Worm (Caenorhabditis elegans) whole organism, L2 larva: ENCODE measurements around the gene F08F8.7.

ENCODE experiments used
- C34F6.9 ChIP-seq: fragments of 150-350 bp; optimal IDR thresholded peaks from 2 replicates; lab custom pipeline; 2014; ENCODE audit warnings: missing biosample characterization, missing genetic modification characterization
- F13H6.1 ChIP-seq: sonication (generic microtip); optimal IDR thresholded peaks from 2 replicates; lab custom pipeline; 2016; ENCODE audit warnings: missing genetic modification characterization, missing compliant biosample characterization
- R02D3.7 ChIP-seq: fragments of 150-350 bp; optimal IDR thresholded peaks from 2 replicates; lab custom pipeline; 2014; ENCODE audit warnings: missing biosample characterization, missing genetic modification characterization
- ZK546.5 ChIP-seq: sonication (generic microtip); optimal IDR thresholded peaks from 2 replicates; lab custom pipeline; 2017; ENCODE audit warnings: missing biosample characterization, missing genetic modification characterization
- aly-2 ChIP-seq: fragments of 150-350 bp; optimal IDR thresholded peaks from 2 replicates; lab custom pipeline; 2014; ENCODE audit warnings: missing biosample characterization, missing genetic modification characterization
- ama-1 ChIP-seq: fragments of 150-350 bp; optimal IDR thresholded peaks from 2 replicates; lab custom pipeline; 2018; ENCODE audit warnings: inconsistent platforms
- blmp-1 ChIP-seq: sonication (generic microtip); optimal IDR thresholded peaks from 2 replicates; lab custom pipeline; 2017; ENCODE audit warnings: missing genetic modification characterization, mild to moderate bottlenecking, missing compliant biosample characterization, antibody characterized with exemption, moderate library complexity; ENCODE audit not compliant: insufficient read depth
- ceh-16 ChIP-seq: fragments of 150-350 bp; optimal IDR thresholded peaks from 2 replicates; lab custom pipeline; 2014; ENCODE audit warnings: missing biosample characterization, missing genetic modification characterization
- ceh-82 ChIP-seq: fragments of 150-350 bp; optimal IDR thresholded peaks from 2 replicates; lab custom pipeline; 2014; ENCODE audit warnings: missing biosample characterization, missing genetic modification characterization
- crh-2 ChIP-seq: sonication (generic microtip); optimal IDR thresholded peaks from 2 replicates; lab custom pipeline; 2017; ENCODE audit warnings: missing biosample characterization, missing genetic modification characterization
- dmd-4 ChIP-seq: sonication (generic microtip); optimal IDR thresholded peaks from 2 replicates; lab custom pipeline; 2017; ENCODE audit warnings: missing biosample characterization, missing genetic modification characterization
- egl-27 ChIP-seq: sonication (generic microtip); optimal IDR thresholded peaks from 3 replicates; lab custom pipeline; 2017; ENCODE audit warnings: missing biosample characterization, missing genetic modification reagents, missing genetic modification characterization
- elt-1 ChIP-seq: fragments of 150-350 bp; optimal IDR thresholded peaks from 2 replicates; lab custom pipeline; 2014; ENCODE audit warnings: missing biosample characterization, missing genetic modification characterization
- elt-3 ChIP-seq: sonication (generic microtip); optimal IDR thresholded peaks from 2 replicates; lab custom pipeline; 2017; ENCODE audit warnings: missing biosample characterization, missing genetic modification characterization
- fos-1 ChIP-seq: fragments of 150-350 bp; optimal IDR thresholded peaks from 2 replicates; lab custom pipeline; 2014; ENCODE audit warnings: missing biosample characterization, missing genetic modification characterization
- gmeb-1 ChIP-seq: fragments of 150-350 bp; optimal IDR thresholded peaks from 2 replicates; lab custom pipeline; 2014; ENCODE audit warnings: missing biosample characterization, missing genetic modification characterization
- lin-11 ChIP-seq: fragments of 150-350 bp; sonication (generic microtip); optimal IDR thresholded peaks from 2 replicates; lab custom pipeline; 2014; ENCODE audit warnings: missing biosample characterization, missing genetic modification characterization, inconsistent platforms, mixed read lengths
- lin-39 ChIP-seq: fragments of 150-350 bp; optimal IDR thresholded peaks from 2 replicates; lab custom pipeline; 2014; ENCODE audit warnings: missing biosample characterization, missing genetic modification reagents, missing genetic modification characterization
- lsy-2 ChIP-seq, 2 experiments: fragments of 150-350 bp in 1 of 2; sonication (generic microtip) in 1 of 2; optimal IDR thresholded peaks; 2 replicates each; lab custom pipeline; 2014 to 2017; ENCODE audit warnings: missing biosample characterization in 2 of 2, missing genetic modification characterization in 2 of 2
- mab-5 ChIP-seq: fragments of 150-350 bp; optimal IDR thresholded peaks from 2 replicates; lab custom pipeline; 2014; ENCODE audit warnings: missing biosample characterization, missing genetic modification characterization
- mbf-1 ChIP-seq: sonication (generic microtip); optimal IDR thresholded peaks from 2 replicates; lab custom pipeline; 2017; ENCODE audit warnings: missing biosample characterization, missing genetic modification characterization
- mdl-1 ChIP-seq, 2 experiments: fragments of 150-350 bp in 1 of 2; sonication (generic microtip) in 1 of 2; optimal IDR thresholded peaks; 2 replicates each; lab custom pipeline; 2017; ENCODE audit warnings: missing biosample characterization in 2 of 2, missing genetic modification characterization in 2 of 2
- nhr-10 ChIP-seq: sonication (generic microtip); optimal IDR thresholded peaks from 2 replicates; lab custom pipeline; 2017; ENCODE audit warnings: missing biosample characterization, missing genetic modification characterization
- nhr-11 ChIP-seq: fragments of 150-350 bp; optimal IDR thresholded peaks from 2 replicates; lab custom pipeline; 2014; ENCODE audit warnings: missing biosample characterization, missing genetic modification characterization
- nhr-129 ChIP-seq: fragments of 150-350 bp; optimal IDR thresholded peaks from 2 replicates; lab custom pipeline; 2014; ENCODE audit warnings: missing biosample characterization, missing genetic modification characterization
- nhr-21 ChIP-seq: fragments of 150-350 bp; optimal IDR thresholded peaks from 2 replicates; lab custom pipeline; 2014; ENCODE audit warnings: missing biosample characterization, missing genetic modification characterization
- nhr-25 ChIP-seq: fragments of 150-350 bp; sonication (generic microtip); optimal IDR thresholded peaks from 3 replicates; lab custom pipeline; 2014; ENCODE audit warnings: missing biosample characterization, missing genetic modification characterization
- nhr-6 ChIP-seq: fragments of 150-350 bp; optimal IDR thresholded peaks from 2 replicates; lab custom pipeline; 2014; ENCODE audit warnings: missing biosample characterization, missing genetic modification characterization
- peb-1 ChIP-seq: fragments of 150-350 bp; optimal IDR thresholded peaks from 2 replicates; lab custom pipeline; 2014; ENCODE audit warnings: missing biosample characterization, missing genetic modification characterization
- sem-4 ChIP-seq: fragments of 150-350 bp; optimal IDR thresholded peaks from 2 replicates; lab custom pipeline; 2014; ENCODE audit warnings: missing biosample characterization, missing genetic modification reagents, missing genetic modification characterization
- sma-9 ChIP-seq, 2 experiments: fragments of 150-350 bp in 1 of 2; sonication (generic microtip) in 1 of 2; optimal IDR thresholded peaks; 2 replicates each; lab custom pipeline; 2014 to 2016; ENCODE audit warnings: missing genetic modification characterization in 2 of 2, mild to moderate bottlenecking in 1 of 2, missing biosample characterization in 1 of 2, missing compliant biosample characterization in 1 of 2, missing genetic modification reagents in 1 of 2, moderate library complexity in 1 of 2
- unc-39 ChIP-seq: fragments of 150-350 bp; optimal IDR thresholded peaks from 2 replicates; lab custom pipeline; 2014; ENCODE audit warnings: missing biosample characterization, missing genetic modification characterization
- unc-55 ChIP-seq: fragments of 150-350 bp; sonication (generic microtip); optimal IDR thresholded peaks from 3 replicates; lab custom pipeline; 2014; ENCODE audit warnings: missing biosample characterization, missing genetic modification reagents, missing genetic modification characterization
- unc-62 ChIP-seq: fragments of 150-350 bp; optimal IDR thresholded peaks from 2 replicates; lab custom pipeline; 2014; ENCODE audit warnings: missing biosample characterization, missing genetic modification reagents, missing genetic modification characterization
- zag-1 ChIP-seq: fragments of 150-350 bp; optimal IDR thresholded peaks from 2 replicates; lab custom pipeline; 2014; ENCODE audit warnings: missing biosample characterization, missing genetic modification characterization
- ztf-1 ChIP-seq: fragments of 200-800 bp; sonication (Bioruptor generic); conservative IDR thresholded peaks from 2 replicates; pipeline ENCODE4 v1.3.6; 2022; ENCODE audit warnings: missing genetic modification characterization, missing compliant biosample characterization
- ztf-11 ChIP-seq: sonication (generic microtip); optimal IDR thresholded peaks from 2 replicates; lab custom pipeline; 2017; ENCODE audit warnings: missing biosample characterization, missing genetic modification characterization
- ztf-4 ChIP-seq: fragments of 150-350 bp; optimal IDR thresholded peaks from 2 replicates; lab custom pipeline; 2014; ENCODE audit warnings: missing biosample characterization, missing genetic modification characterization

Gene F08F8.7

ce11 chrIII:7383733-7384132 is 36.8 kb upstream of the F08F8.7 start, which contains the start of gene tbp-1:
Gene tbp-1 (plus strand): TSS chrIII:7384033.
- no peak for TF ChIP-seq fos-1 (tag; lab: Kevin White, UChicago)
- no peak for TF ChIP-seq nhr-11 (tag; lab: Kevin White, UChicago)
- TF ChIP-seq ceh-16 (tag; lab: Kevin White, UChicago), result no peak
- TF ChIP-seq mdl-1 (tag; optimal IDR thresholded peaks at IDR 0.05; lab: Kevin White, UChicago), result no peak
- TF ChIP-seq mbf-1 (tag; lab: Kevin White, UChicago), result no peak

ce11 chrIII:7381546-7382171 is 34.7 kb upstream of the F08F8.7 start, which contains the start of the genes hmg-4 and T20B12.3:
Gene hmg-4 (minus strand): TSS chrIII:7381596.
Gene T20B12.3 (plus strand): TSS chrIII:7382115.
- TF ChIP-seq ztf-1, result no peak
- TF ChIP-seq fos-1 (tag; lab: Kevin White, UChicago), result no peak
- TF ChIP-seq nhr-11 (tag; lab: Kevin White, UChicago), result no peak
- peak; percentile 67 for TF ChIP-seq unc-55 (GFP tag; lab: Kevin White, UChicago)
- TF ChIP-seq ZK546.5, result no peak
- TF ChIP-seq nhr-10 (tag; lab: Kevin White, UChicago), result no peak
- TF ChIP-seq gmeb-1, result peak; percentile 47
- TF ChIP-seq mdl-1 (tag; optimal IDR thresholded peaks at IDR 0.05; lab: Kevin White, UChicago), result no peak
- TF ChIP-seq nhr-129 (tag; lab: Kevin White, UChicago), result peak; percentile 68
- TF ChIP-seq zag-1 (tag; lab: Kevin White, UChicago), result no peak
- TF ChIP-seq R02D3.7, result no peak
- TF ChIP-seq crh-2, result peak; percentile 15
- no peak for TF ChIP-seq sem-4
- TF ChIP-seq unc-62, result no peak
- no peak for TF ChIP-seq mbf-1 (tag; lab: Kevin White, UChicago)
- TF ChIP-seq mab-5, result no peak
- no peak for TF ChIP-seq lin-11
- TF ChIP-seq lsy-2 (tag; optimal IDR thresholded peaks at IDR 0.05; lab: Kevin White, UChicago), result peak; percentile 83 to 98
- peak; percentile 70 for TF ChIP-seq C34F6.9 (tag; lab: Kevin White, UChicago)
- no peak for TF ChIP-seq nhr-21 (tag; lab: Kevin White, UChicago)
- TF ChIP-seq peb-1 (tag; lab: Kevin White, UChicago), result no peak

- TF ChIP-seq R02D3.7, result no peak
- TF ChIP-seq fos-1 (tag; lab: Kevin White, UChicago), result no peak
- no peak for TF ChIP-seq dmd-4 (tag; lab: Kevin White, UChicago)
- TF ChIP-seq mab-5, result no peak
- TF ChIP-seq nhr-21 (tag; lab: Kevin White, UChicago), result no peak
Observed at ce11 chrIII:7380120-7380519, 33.2 kb upstream of the F08F8.7 start.

ce11 chrIII:7378945-7379344 is 32.0 kb upstream of the F08F8.7 start, which contains the start of gene T20B12.7:
Gene T20B12.7 (minus strand): TSS chrIII:7379045.
- TF ChIP-seq gmeb-1 (no peak), lin-39 (tag; lab: Kevin White, UChicago) (no peak), lsy-2 (tag; optimal IDR thresholded peaks at IDR 0.05; lab: Kevin White, UChicago) (no peak), ZK546.5 (no peak), ceh-16 (tag; lab: Kevin White, UChicago) (no peak), fos-1 (tag; lab: Kevin White, UChicago) (no peak), sem-4 (no peak), ztf-4 (tag; lab: Kevin White, UChicago) (no peak), unc-55 (GFP tag; lab: Kevin White, UChicago) (no peak), nhr-25 (tag; lab: Kevin White, UChicago) (no peak)

ce11 chrIII:7378522-7378921 is 31.6 kb upstream of the F08F8.7 start:
- no peak for TF ChIP-seq dmd-4 (tag; lab: Kevin White, UChicago)
- TF ChIP-seq, all 48 proteins: peak for 0

ce11 chrIII:7376143-7376802 is 29.3 kb upstream of the F08F8.7 start:
- TF ChIP-seq sem-4, result peak; percentile 70
- peak; percentile 60 for TF ChIP-seq egl-27 (tag; lab: Kevin White, UChicago)
- peak; percentile 75 for TF ChIP-seq blmp-1
- peak; percentile 8 for TF ChIP-seq nhr-10 (tag; lab: Kevin White, UChicago)
- peak; percentile 59 for TF ChIP-seq ama-1 (lab: Kevin White, UChicago)
- TF ChIP-seq ztf-1, result no peak
- peak; percentile 89 for TF ChIP-seq ztf-4 (tag; lab: Kevin White, UChicago)
- TF ChIP-seq nhr-6 (tag; lab: Kevin White, UChicago), result peak; percentile 67
- TF ChIP-seq R02D3.7, result no peak
- no peak for TF ChIP-seq ceh-82 (tag; lab: Kevin White, UChicago)
- TF ChIP-seq sma-9 (GFP tag; optimal IDR thresholded peaks at IDR 0.05; lab: Kevin White, UChicago), result peak; percentile 91
- no peak for TF ChIP-seq sma-9 (tag; optimal IDR thresholded peaks at IDR 0.05; lab: Kevin White, UChicago)
- peak; percentile 58 for TF ChIP-seq F13H6.1 (tag; lab: Kevin White, UChicago)
- TF ChIP-seq zag-1 (tag; lab: Kevin White, UChicago), result no peak
- no peak for TF ChIP-seq aly-2
- peak; percentile 93 for TF ChIP-seq nhr-21 (tag; lab: Kevin White, UChicago)
- no peak for TF ChIP-seq mbf-1 (tag; lab: Kevin White, UChicago)
- TF ChIP-seq mab-5, result no peak
- TF ChIP-seq dmd-4 (tag; lab: Kevin White, UChicago), result no peak
- no peak for TF ChIP-seq elt-3
- TF ChIP-seq elt-1, result no peak
- no peak for TF ChIP-seq nhr-11 (tag; lab: Kevin White, UChicago)
- TF ChIP-seq ztf-11, result no peak
- no peak for TF ChIP-seq unc-39 (tag; lab: Kevin White, UChicago)
- TF ChIP-seq unc-62, result peak; percentile 15
